Worm (Caenorhabditis elegans) whole organism, L1 larva: ENCODE measurements around the gene F22E5.23.

Source experiments
- nhr-237 ChIP-seq: fragments of 150-350 bp; optimal IDR thresholded peaks from 2 replicates; lab custom pipeline; 2014; ENCODE audit warnings: missing biosample characterization, missing genetic modification characterization
- nhr-84 ChIP-seq: sonication (generic microtip); optimal IDR thresholded peaks from 2 replicates; lab custom pipeline; 2017; ENCODE audit warnings: missing biosample characterization, missing genetic modification characterization
- rnt-1 ChIP-seq: sonication (generic microtip); optimal IDR thresholded peaks from 2 replicates; lab custom pipeline; 2016; ENCODE audit warnings: mild to moderate bottlenecking, missing genetic modification characterization, moderate library complexity, missing compliant biosample characterization
- skn-1 ChIP-seq: fragments of 150-350 bp; optimal IDR thresholded peaks from 2 replicates; lab custom pipeline; 2014; ENCODE audit warnings: missing biosample characterization, missing genetic modification characterization
- zag-1 ChIP-seq: fragments of 150-350 bp; optimal IDR thresholded peaks from 2 replicates; lab custom pipeline; 2014; ENCODE audit warnings: missing biosample characterization, missing genetic modification characterization

- TF ChIP-seq zag-1 (no peak), nhr-84 (tag; lab: Kevin White, UChicago) (no peak), nhr-237 (tag; lab: Kevin White, UChicago) (no peak), rnt-1 (tag; lab: Kevin White, UChicago) (no peak), skn-1 (tag; lab: Kevin White, UChicago) (no peak)
Measured at ce11 chrII:2640982-2641381, at the start of gene F22E5.23.
